Fruit fly (Drosophila melanogaster): ENCODE data around the gene RpL30.

The RpL30 gene

dm6 chr2L:19048912-19049311, 39.8 kb upstream of the RpL30 start, which contains the start of gene CG10470 (continued):
- TF ChIP-seq CG18599 (GFP tag; optimal IDR thresholded peaks at IDR 0.05), result no peak
- TF ChIP-seq CG14710 (tag; optimal IDR thresholded peaks at IDR 0.05), result peak; percentile 46
- TF ChIP-seq CG16813 (GFP tag; IDR thresholded peaks at IDR 0.05; ENCODE audit: partially characterized antibody), result peak; percentile 76
- TF ChIP-seq wdn (GFP tag; IDR thresholded peaks at IDR 0.05), result no peak
- TF ChIP-seq crp (GFP tag; optimal IDR thresholded peaks at IDR 0.05), result no peak
- no peak for TF ChIP-seq Dip3 (GFP tag; optimal IDR thresholded peaks at IDR 0.05)
- no peak for TF ChIP-seq lov (optimal IDR thresholded peaks at IDR 0.05)
- TF ChIP-seq lov (GFP tag; IDR thresholded peaks at IDR 0.05), result no peak
- no peak for TF ChIP-seq GATAe (GFP tag; conservative IDR thresholded peaks at IDR 0.05)
- TF ChIP-seq sna (GFP tag; IDR thresholded peaks at IDR 0.05; ENCODE audit: partially characterized antibody), result peak; percentile 70
- no peak for TF ChIP-seq emc (GFP tag; optimal IDR thresholded peaks at IDR 0.05)
- TF ChIP-seq CG15601 (tag; optimal IDR thresholded peaks at IDR 0.05), result peak; percentile 28
- TF ChIP-seq lab (GFP tag; optimal IDR thresholded peaks at IDR 0.05), result no peak
- peak; percentile 84 for TF ChIP-seq hbn (GFP tag; IDR thresholded peaks at IDR 0.05; ENCODE audit: partially characterized antibody)
- TF ChIP-seq slbo (GFP tag; IDR thresholded peaks at IDR 0.05), result no peak
- no peak for TF ChIP-seq CG7987 (GFP tag; optimal IDR thresholded peaks at IDR 0.05)
- peak; percentile 53 for TF ChIP-seq tna (GFP tag; IDR thresholded peaks at IDR 0.05; ENCODE audit: partially characterized antibody)
- TF ChIP-seq zen (tag; optimal IDR thresholded peaks at IDR 0.05), result peak; percentile 51
- TF ChIP-seq Trl (optimal IDR thresholded peaks at IDR 0.05), result no peak
- no peak for TF ChIP-seq Trl (GFP tag; optimal IDR thresholded peaks at IDR 0.05)
- peak; percentile 81 for TF ChIP-seq unc-4 (GFP tag; IDR thresholded peaks at IDR 0.05; ENCODE audit: partially characterized antibody)
- TF ChIP-seq YL-1 (GFP tag; optimal IDR thresholded peaks at IDR 0.05), result peak; percentile 29
- TF ChIP-seq en (GFP tag; optimal IDR thresholded peaks at IDR 0.05), result no peak
- TF ChIP-seq wor (GFP tag; IDR thresholded peaks at IDR 0.05), result no peak
- TF ChIP-seq mirr (GFP tag; optimal IDR thresholded peaks at IDR 0.05), result no peak
- peak in 1 of 2 experiments; percentile 49 for TF ChIP-seq Pdp1 (GFP tag; optimal IDR thresholded peaks at IDR 0.05)
- TF ChIP-seq bsh (GFP tag; optimal IDR thresholded peaks at IDR 0.05), result peak in 1 of 2 experiments; percentile 38
- TF ChIP-seq NfI (GFP tag; optimal IDR thresholded peaks at IDR 0.05), result no peak
- peak; percentile 46 for TF ChIP-seq pzg (GFP tag; optimal IDR thresholded peaks at IDR 0.05)
- no peak for TF ChIP-seq dan (GFP tag; IDR thresholded peaks at IDR 0.05)
- TF ChIP-seq CG42726 (GFP tag; IDR thresholded peaks at IDR 0.05; ENCODE audit: partially characterized antibody), result peak; percentile 36; the same call in 1 of the 2 replicates
- peak; percentile 81 for TF ChIP-seq HLH4C (GFP tag; IDR thresholded peaks at IDR 0.05; ENCODE audit: partially characterized antibody)
- TF ChIP-seq gcm (GFP tag; optimal IDR thresholded peaks at IDR 0.05), result peak; percentile 9
- no peak for TF ChIP-seq Hr39 (optimal IDR thresholded peaks at IDR 0.05)
- TF ChIP-seq Hr51 (GFP tag; optimal IDR thresholded peaks at IDR 0.05), result peak in 1 of 2 experiments; percentile 57
- no peak for TF ChIP-seq CTCF (GFP tag; optimal IDR thresholded peaks at IDR 0.05)
- peak; percentile 60 for TF ChIP-seq Med (GFP tag)
- TF ChIP-seq CG7839 (tag; optimal IDR thresholded peaks at IDR 0.05), result peak; percentile 35
- peak; percentile 89 for TF ChIP-seq CG6791 (GFP tag; IDR thresholded peaks at IDR 0.05; ENCODE audit: partially characterized antibody)
- peak; percentile 75 for TF ChIP-seq vnd (GFP tag; IDR thresholded peaks at IDR 0.05; ENCODE audit: partially characterized antibody)
- no peak for TF ChIP-seq p53 (GFP tag; optimal IDR thresholded peaks at IDR 0.05)
- peak; percentile 45 for TF ChIP-seq CG2678 (tag; optimal IDR thresholded peaks at IDR 0.05)
- TF ChIP-seq CG11504 (tag; optimal IDR thresholded peaks at IDR 0.05), result peak; percentile 55
- TF ChIP-seq Fer1 (GFP tag; optimal IDR thresholded peaks at IDR 0.05), result peak; percentile 13
- no peak for TF ChIP-seq maf-S (GFP tag; optimal IDR thresholded peaks at IDR 0.05)
- no peak for TF ChIP-seq CG8281 (tag; optimal IDR thresholded peaks at IDR 0.05)
- TF ChIP-seq Meics (GFP tag; optimal IDR thresholded peaks at IDR 0.05), result no peak
- TF ChIP-seq hb (GFP tag; IDR thresholded peaks at IDR 0.05; ENCODE audit: partially characterized antibody), result peak; percentile 75
- no peak for TF ChIP-seq ttk (GFP tag; IDR thresholded peaks at IDR 0.05)
- TF ChIP-seq nerfin-2 (GFP tag; IDR thresholded peaks at IDR 0.05; ENCODE audit: partially characterized antibody), result peak; percentile 80

Data from whole organism, embryonic.